Worm (Caenorhabditis elegans) whole organism, L3 larva: Measurements from ENCODE around the gene Y43F8B.9.

Source experiments
- aly-2 ChIP-seq: fragments of 150-350 bp; optimal IDR thresholded peaks from 2 replicates; lab custom pipeline; 2014; ENCODE audit warnings: missing biosample characterization, missing genetic modification characterization
- ama-1 ChIP-seq: fragments of 150-350 bp; optimal IDR thresholded peaks from 2 replicates; lab custom pipeline; 2018
- egl-5 ChIP-seq: fragments of 150-350 bp; optimal IDR thresholded peaks from 2 replicates; lab custom pipeline; 2017; ENCODE audit warnings: missing biosample characterization, missing genetic modification reagents, missing genetic modification characterization, inconsistent platforms
- elt-3 ChIP-seq, 3 experiments: fragments of 150-350 bp in 1 of 3; sonication (generic microtip) in 2 of 3; optimal IDR thresholded peaks; 2 replicates in 2 of 3; 4 replicates in 1 of 3; lab custom pipeline; 2014 to 2017; ENCODE audit warnings: missing biosample characterization in 3 of 3, missing genetic modification characterization in 3 of 3
- fkh-10 ChIP-seq: sonication (generic microtip); optimal IDR thresholded peaks from 2 replicates; lab custom pipeline; 2017; ENCODE audit warnings: missing biosample characterization, missing genetic modification reagents, missing genetic modification characterization
- nhr-11 ChIP-seq: fragments of 150-350 bp; optimal IDR thresholded peaks from 2 replicates; lab custom pipeline; 2014; ENCODE audit warnings: missing biosample characterization, missing genetic modification characterization
- nhr-237 ChIP-seq: fragments of 150-350 bp; optimal IDR thresholded peaks from 2 replicates; lab custom pipeline; 2014; ENCODE audit warnings: missing biosample characterization, missing genetic modification characterization
- nhr-28 ChIP-seq: fragments of 150-350 bp; optimal IDR thresholded peaks from 2 replicates; lab custom pipeline; 2014; ENCODE audit warnings: missing biosample characterization, missing genetic modification characterization
- pqm-1 ChIP-seq: fragments of 150-350 bp; optimal IDR thresholded peaks from 2 replicates; lab custom pipeline; 2017; ENCODE audit warnings: missing biosample characterization, missing genetic modification characterization, inconsistent platforms
- sea-2 ChIP-seq: fragments of 150-350 bp; sonication (generic microtip); optimal IDR thresholded peaks from 4 replicates; lab custom pipeline; 2014; ENCODE audit warnings: missing biosample characterization, missing genetic modification reagents, missing genetic modification characterization
- zag-1 ChIP-seq: fragments of 150-350 bp; optimal IDR thresholded peaks from 2 replicates; lab custom pipeline; 2014; ENCODE audit warnings: missing biosample characterization, missing genetic modification characterization
- ztf-4 ChIP-seq: fragments of 150-350 bp; optimal IDR thresholded peaks from 2 replicates; lab custom pipeline; 2014; ENCODE audit warnings: missing biosample characterization, missing genetic modification characterization

ce11 chrV:19512260-19512947 is 34.5 kb downstream of the Y43F8B.9 start, which contains the start of gene Y43F8B.19:
- TF ChIP-seq nhr-28 (tag; lab: Kevin White, UChicago) = no peak
- TF ChIP-seq egl-5 (tag; lab: Kevin White, UChicago) = no peak
- no peak for TF ChIP-seq zag-1 (tag; lab: Kevin White, UChicago)
- no peak for TF ChIP-seq ama-1 (lab: Kevin White, UChicago)
- TF ChIP-seq nhr-237 = no peak
- no peak for TF ChIP-seq ztf-4 (tag; lab: Kevin White, UChicago)
- TF ChIP-seq fkh-10 (GFP tag; lab: Kevin White, UChicago) = no peak
- TF ChIP-seq sea-2 = no peak
- TF ChIP-seq pqm-1 (tag; lab: Kevin White, UChicago) = no peak
- TF ChIP-seq nhr-11 (tag; lab: Kevin White, UChicago) = no peak
- TF ChIP-seq elt-3 (tag; optimal IDR thresholded peaks at IDR 0.05; lab: Kevin White, UChicago) = no peak
- no peak for TF ChIP-seq aly-2 (tag; lab: Kevin White, UChicago)
